Fruit fly (Drosophila melanogaster): ENCODE data around the gene Sgs7.

Sgs7 gene

dm6 chr3L:11557209-11557608 lies 47.5 kb downstream of the Sgs7 start (continued):
- peak; percentile 0 for TF ChIP-seq kni (GFP tag; optimal IDR thresholded peaks at IDR 0.05)
- TF ChIP-seq CG17829 (tag; optimal IDR thresholded peaks at IDR 0.05), result peak; percentile 13
- TF ChIP-seq da (GFP tag; optimal IDR thresholded peaks at IDR 0.05), result no peak
- TF ChIP-seq chinmo (GFP tag; IDR thresholded peaks at IDR 0.05; ENCODE audit: partially characterized antibody), result 0 out of 4 replicates have a peak, but pooled peaks have one; percentile 26
- no peak for TF ChIP-seq fd64A (GFP tag; optimal IDR thresholded peaks at IDR 0.05)
- peak; percentile 6 for TF ChIP-seq nerfin-1 (tag; optimal IDR thresholded peaks at IDR 0.05)
- TF ChIP-seq crol (GFP tag; IDR thresholded peaks at IDR 0.05), result peak; percentile 64
- 0 out of 4 replicates have a peak, but pooled peaks have one; percentile 21 for TF ChIP-seq Dll (GFP tag; IDR thresholded peaks at IDR 0.05; ENCODE audit: partially characterized antibody)
- peak; percentile 20; the same call in 1 of the 2 replicates for TF ChIP-seq seq (GFP tag; IDR thresholded peaks at IDR 0.05)
- TF ChIP-seq sqz (GFP tag; optimal IDR thresholded peaks at IDR 0.05), result no peak
- no peak for TF ChIP-seq lov (optimal IDR thresholded peaks at IDR 0.05)
- TF ChIP-seq lov (GFP tag; IDR thresholded peaks at IDR 0.05), result 0 out of 3 replicates have a peak, but pooled peaks have one; percentile 27
- TF ChIP-seq CG34376 (GFP tag; optimal IDR thresholded peaks at IDR 0.05), result no peak
- TF ChIP-seq CG11504 (tag; optimal IDR thresholded peaks at IDR 0.05), result peak; percentile 37
- 0 out of 2 replicates have a peak, but pooled peaks have one; percentile 11 for TF ChIP-seq onecut (GFP tag; IDR thresholded peaks at IDR 0.05)
- TF ChIP-seq Blimp-1 (GFP tag; optimal IDR thresholded peaks at IDR 0.05), result peak; percentile 71
- no peak for TF ChIP-seq E2f2 (GFP tag; IDR thresholded peaks at IDR 0.05)
- 0 out of 2 replicates have a peak, but pooled peaks have one; percentile 15 for TF ChIP-seq CG10321 (GFP tag; IDR thresholded peaks at IDR 0.05)
- 0 out of 3 replicates have a peak, but pooled peaks have one; percentile 4 for TF ChIP-seq CG6175 (GFP tag; IDR thresholded peaks at IDR 0.05)
- TF ChIP-seq Drgx (GFP tag; IDR thresholded peaks at IDR 0.05), result peak; percentile 57
- no peak for TF ChIP-seq CG6683 (GFP tag; optimal IDR thresholded peaks at IDR 0.05)
- no peak for TF ChIP-seq Sry-δ (GFP tag; optimal IDR thresholded peaks at IDR 0.05)
- TF ChIP-seq trh (GFP tag; optimal IDR thresholded peaks at IDR 0.05), result no peak
- no peak for TF ChIP-seq sisA (GFP tag; IDR thresholded peaks at IDR 0.05)
- TF ChIP-seq CG1832 (GFP tag; optimal IDR thresholded peaks at IDR 0.05), result peak; percentile 77
- no peak for TF ChIP-seq CG1233 (GFP tag; optimal IDR thresholded peaks at IDR 0.05)
- no peak for TF ChIP-seq CG30431 (GFP tag; optimal IDR thresholded peaks at IDR 0.05)
- TF ChIP-seq C15 (GFP tag; IDR thresholded peaks at IDR 0.05), result no peak
- no peak for TF ChIP-seq so (GFP tag; IDR thresholded peaks at IDR 0.05)
- TF ChIP-seq nom (GFP tag; optimal IDR thresholded peaks at IDR 0.05), result peak; percentile 93
- peak; percentile 63 for TF ChIP-seq sens (GFP tag)
- peak; percentile 12 for TF ChIP-seq kah (GFP tag; optimal IDR thresholded peaks at IDR 0.05)
- peak in 1 of 2 experiments; percentile 70 for TF ChIP-seq crp (GFP tag; optimal IDR thresholded peaks at IDR 0.05)
- peak; percentile 76 to 77 for TF ChIP-seq Trl (optimal IDR thresholded peaks at IDR 0.05)
- no peak for TF ChIP-seq Trl (GFP tag; optimal IDR thresholded peaks at IDR 0.05)
- peak; percentile 14 for TF ChIP-seq CTCF (GFP tag; optimal IDR thresholded peaks at IDR 0.05)
- TF ChIP-seq pros (GFP tag; optimal IDR thresholded peaks at IDR 0.05), result peak; percentile 66
- no peak for TF ChIP-seq gt (GFP tag; IDR thresholded peaks at IDR 0.05)
